Fruit fly (Drosophila melanogaster) whole organism: ENCODE results near the gene CG14443.

Experiments
- CG8478 ChIP-seq: fragments of >200 bp; optimal IDR thresholded peaks from 2 replicates; lab custom pipeline; 2018; ENCODE audit warnings: inconsistent platforms
- Dll ChIP-seq: fragments of >200 bp; optimal IDR thresholded peaks from 2 replicates; lab custom pipeline; 2017
- EcR ChIP-seq, 2 experiments: fragments of >200 bp; optimal IDR thresholded peaks; 2 replicates each; lab custom pipeline; 2017; ENCODE audit warnings: missing biosample characterization in 2 of 2, missing genetic modification characterization in 2 of 2, missing genetic modification reagents in 2 of 2
- pan ChIP-seq: fragments of >200 bp; optimal IDR thresholded peaks from 2 replicates; lab custom pipeline; 2017
- psq ChIP-seq: fragments of >200 bp; optimal IDR thresholded peaks from 2 replicates; lab custom pipeline; 2017
- usp ChIP-seq: fragments of >200 bp; optimal IDR thresholded peaks from 2 replicates; lab custom pipeline; 2017; ENCODE audit warnings: missing biosample characterization, missing genetic modification characterization, mixed read lengths

CG14443 gene

DNA sequence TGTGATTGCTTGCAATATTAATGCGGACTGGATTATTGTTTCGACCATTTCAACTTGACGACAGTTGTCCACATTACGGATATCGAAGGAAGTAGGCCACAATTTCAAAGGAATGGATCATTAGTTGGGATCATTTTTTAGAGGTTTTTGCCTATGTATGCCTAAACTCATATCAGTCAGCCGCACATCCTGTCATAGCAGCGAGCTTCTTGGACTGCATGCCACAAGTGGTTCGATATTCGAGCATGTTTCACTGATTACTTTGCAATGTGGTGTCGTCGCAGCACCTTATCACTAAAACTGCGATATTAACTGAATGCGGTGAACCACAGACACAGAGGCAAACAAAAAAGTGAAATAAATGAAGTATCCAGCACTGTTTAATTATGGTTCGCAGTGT is 30.2 kb downstream of the CG14443 start:
- no peak for TF ChIP-seq pan (lab: Kevin White, UChicago)
- no peak for TF ChIP-seq EcR (GFP tag; optimal IDR thresholded peaks at IDR 0.05; lab: Kevin White, UChicago)
- no peak for TF ChIP-seq usp (GFP tag; lab: Kevin White, UChicago)
- TF ChIP-seq Dll (lab: Kevin White, UChicago) = no peak
- no peak for TF ChIP-seq psq
- no peak for TF ChIP-seq CG8478 (lab: Kevin White, UChicago)

DNA sequence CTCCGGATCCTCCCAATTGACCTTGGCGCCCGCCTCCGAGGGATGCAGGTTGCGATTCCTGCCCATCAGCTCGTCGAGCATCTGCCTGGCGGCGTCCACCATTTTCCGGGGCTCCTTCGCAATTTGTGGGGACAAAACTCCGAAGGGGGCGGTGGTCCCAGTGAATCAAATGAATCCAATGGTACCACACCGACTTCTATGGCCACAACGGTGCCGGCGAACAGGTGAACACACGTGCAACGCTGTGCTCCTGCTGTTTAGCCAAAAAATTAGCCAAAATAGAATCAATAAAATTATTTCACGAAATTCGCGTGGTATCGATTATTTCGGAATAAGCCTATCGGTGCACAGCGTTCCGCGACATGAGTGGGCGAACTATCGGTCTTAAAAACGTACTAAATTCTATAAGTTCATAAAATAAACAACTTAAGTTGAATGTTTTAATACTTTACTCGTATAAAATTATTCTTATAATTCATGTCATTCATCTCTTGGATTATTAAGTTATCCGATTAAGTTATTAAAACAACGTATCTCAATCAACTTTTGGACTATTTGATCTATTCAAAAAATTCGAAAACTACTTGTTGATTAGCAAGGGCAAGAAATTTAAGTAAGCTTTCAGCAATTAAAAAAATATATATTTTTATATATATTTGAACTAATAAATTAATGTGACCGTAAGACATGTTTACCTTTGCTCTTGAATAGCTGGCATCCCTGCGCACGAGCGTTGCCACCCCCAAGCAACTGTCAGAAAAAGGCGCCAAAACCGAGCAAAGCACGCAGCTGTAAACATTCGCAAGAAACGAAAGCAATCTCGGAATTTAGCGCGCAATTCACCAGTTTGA is 40.1 kb downstream of the CG14443 start, which contains the start of the genes CG3198 and Mcm6:
Gene CG3198, minus strand, starts transcription at position 337 of the 851 bp plus-strand sequence.
Gene Mcm6, plus strand, starts transcription at position 751 of the 851 bp plus-strand sequence.
- TF ChIP-seq Dll (lab: Kevin White, UChicago) = no peak
- no peak for TF ChIP-seq EcR (GFP tag; optimal IDR thresholded peaks at IDR 0.05; lab: Kevin White, UChicago)
- TF ChIP-seq CG8478 (lab: Kevin White, UChicago) = no peak
- no peak for TF ChIP-seq psq
- no peak for TF ChIP-seq usp (GFP tag; lab: Kevin White, UChicago)
- no peak for TF ChIP-seq pan (lab: Kevin White, UChicago)

DNA sequence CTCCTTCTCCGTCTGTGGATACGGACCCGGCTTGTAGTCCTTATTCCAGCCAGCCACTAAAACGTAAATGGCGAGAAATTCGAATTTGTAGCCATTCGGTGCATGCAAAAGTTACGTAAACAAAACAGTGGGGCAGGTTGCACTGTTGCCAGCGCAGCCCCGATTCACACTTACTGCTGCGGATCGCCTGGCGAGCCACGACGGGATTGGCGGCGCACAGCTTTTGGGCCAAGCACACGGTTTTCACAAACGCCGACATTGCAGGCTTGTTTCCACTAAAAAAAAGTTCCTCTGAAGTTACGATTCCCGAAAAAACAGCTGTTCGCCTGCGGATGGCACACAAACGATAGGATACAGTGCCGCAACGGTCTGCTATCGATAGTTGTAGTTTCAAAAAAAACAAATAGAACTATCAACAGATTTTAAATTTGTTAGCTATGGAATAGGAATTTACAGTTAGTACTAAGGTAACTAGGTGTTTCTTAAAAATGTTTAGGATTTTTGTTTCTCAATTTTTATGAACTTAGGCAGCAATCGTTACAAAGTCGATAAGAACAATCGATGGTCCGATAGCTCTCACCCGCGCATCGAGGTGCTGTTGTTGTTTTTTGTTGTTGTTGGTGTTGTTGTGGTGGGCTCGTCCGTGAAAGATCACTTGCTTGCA is 44.2 kb downstream of the CG14443 start, which contains the start of gene Fum1:
Gene Fum1, plus strand, starts transcription at position 599 of the 664 bp plus-strand sequence.
- no peak for TF ChIP-seq pan (lab: Kevin White, UChicago)
- no peak for TF ChIP-seq psq
- TF ChIP-seq Dll (lab: Kevin White, UChicago) = no peak
- TF ChIP-seq usp (GFP tag; lab: Kevin White, UChicago) = no peak
- no peak for TF ChIP-seq EcR (GFP tag; optimal IDR thresholded peaks at IDR 0.05; lab: Kevin White, UChicago)
- no peak for TF ChIP-seq CG8478 (lab: Kevin White, UChicago)

DNA sequence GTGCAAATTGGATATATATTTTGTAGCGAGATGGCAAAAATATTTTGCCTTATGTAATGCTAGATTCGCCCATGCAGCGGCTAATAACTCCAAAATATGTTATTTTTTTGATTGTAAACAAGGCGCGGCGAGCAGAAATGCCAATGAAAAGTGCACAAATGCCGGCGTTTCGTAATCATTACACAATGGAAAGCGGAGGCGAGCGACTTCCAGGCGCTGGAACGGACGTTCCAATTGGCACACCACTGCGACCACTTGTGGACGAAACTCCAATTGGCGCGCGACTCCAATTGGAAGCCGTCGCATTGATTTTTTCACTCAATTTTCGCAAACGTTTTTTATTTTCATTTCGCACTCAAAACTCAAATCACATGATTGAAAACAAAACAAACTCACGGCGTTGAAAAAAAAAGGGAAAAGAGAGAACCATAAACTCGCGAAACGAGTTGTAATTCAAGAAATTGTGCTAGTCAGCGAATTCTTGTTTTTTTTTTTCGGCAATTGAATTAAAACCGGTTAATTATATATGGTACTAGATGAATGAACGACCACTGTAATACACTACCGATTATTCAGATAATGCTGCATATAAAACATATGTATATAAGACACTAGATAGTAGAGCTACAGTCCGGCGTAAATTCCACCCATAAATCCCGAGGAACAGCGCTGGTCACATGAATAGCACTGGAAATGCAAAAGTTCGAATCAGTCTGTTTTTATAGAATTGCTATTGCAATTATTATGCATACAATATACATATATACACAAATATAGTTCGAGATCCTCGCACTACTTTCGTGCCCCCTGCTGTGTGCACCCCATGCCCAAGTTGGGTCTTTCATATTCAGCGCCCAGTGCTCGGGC is 45.1 kb downstream of the CG14443 start, which contains the start of gene ND-ASHI:
Gene ND-ASHI, minus strand, starts transcription at position 484 of the 867 bp plus-strand sequence.
- TF ChIP-seq psq (no peak), EcR (GFP tag; optimal IDR thresholded peaks at IDR 0.05; lab: Kevin White, UChicago) (no peak), Dll (lab: Kevin White, UChicago) (no peak), usp (GFP tag; lab: Kevin White, UChicago) (no peak), CG8478 (lab: Kevin White, UChicago) (no peak), pan (lab: Kevin White, UChicago) (no peak)

DNA sequence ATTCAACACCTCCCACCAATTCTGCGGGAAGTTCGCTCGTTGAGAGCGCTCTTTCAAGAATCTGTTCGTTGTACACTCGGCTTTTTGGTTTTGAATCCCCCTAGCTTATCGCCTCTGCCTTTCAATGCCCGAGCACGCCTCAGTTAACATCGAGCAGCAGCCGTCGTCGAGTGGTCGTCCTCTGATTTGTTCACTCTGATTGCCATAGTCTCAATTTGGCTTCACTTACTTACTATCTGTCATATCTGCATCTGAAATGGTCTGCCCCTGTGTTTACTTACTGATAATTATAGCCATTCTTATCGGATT is 45.7 kb downstream of the CG14443 start:
- no peak for TF ChIP-seq pan (lab: Kevin White, UChicago)
- TF ChIP-seq usp (GFP tag; lab: Kevin White, UChicago) = no peak
- TF ChIP-seq EcR (GFP tag; optimal IDR thresholded peaks at IDR 0.05; lab: Kevin White, UChicago) = no peak
- TF ChIP-seq CG8478 (lab: Kevin White, UChicago) = no peak
- peak; percentile 16 for TF ChIP-seq Dll (lab: Kevin White, UChicago)
- no peak for TF ChIP-seq psq

DNA sequence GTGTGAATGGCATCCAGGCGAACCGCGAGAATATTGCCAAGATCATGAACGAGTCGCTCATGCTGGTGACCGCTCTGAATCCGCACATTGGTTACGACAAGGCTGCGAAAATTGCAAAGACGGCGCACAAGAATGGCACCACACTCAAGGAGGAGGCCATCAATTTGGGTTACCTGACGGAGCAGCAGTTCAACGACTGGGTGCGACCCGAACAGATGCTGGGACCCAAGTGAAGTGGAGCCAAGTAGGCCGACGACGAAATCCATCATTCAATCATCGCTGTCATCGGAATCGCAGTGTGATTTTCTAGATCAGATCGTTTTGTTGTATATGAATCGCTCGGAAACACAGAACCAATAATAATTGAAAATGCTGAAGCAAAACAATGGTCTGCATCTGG is 47.7 kb downstream of the CG14443 start, which contains the start of gene Fum2:
Gene Fum2, plus strand, starts transcription at position 301 of the 400 bp plus-strand sequence.
- no peak for TF ChIP-seq pan (lab: Kevin White, UChicago)
- no peak for TF ChIP-seq usp (GFP tag; lab: Kevin White, UChicago)
- TF ChIP-seq EcR (GFP tag; optimal IDR thresholded peaks at IDR 0.05; lab: Kevin White, UChicago) = no peak
- no peak for TF ChIP-seq CG8478 (lab: Kevin White, UChicago)
- no peak for TF ChIP-seq Dll (lab: Kevin White, UChicago)
- no peak for TF ChIP-seq psq

DNA sequence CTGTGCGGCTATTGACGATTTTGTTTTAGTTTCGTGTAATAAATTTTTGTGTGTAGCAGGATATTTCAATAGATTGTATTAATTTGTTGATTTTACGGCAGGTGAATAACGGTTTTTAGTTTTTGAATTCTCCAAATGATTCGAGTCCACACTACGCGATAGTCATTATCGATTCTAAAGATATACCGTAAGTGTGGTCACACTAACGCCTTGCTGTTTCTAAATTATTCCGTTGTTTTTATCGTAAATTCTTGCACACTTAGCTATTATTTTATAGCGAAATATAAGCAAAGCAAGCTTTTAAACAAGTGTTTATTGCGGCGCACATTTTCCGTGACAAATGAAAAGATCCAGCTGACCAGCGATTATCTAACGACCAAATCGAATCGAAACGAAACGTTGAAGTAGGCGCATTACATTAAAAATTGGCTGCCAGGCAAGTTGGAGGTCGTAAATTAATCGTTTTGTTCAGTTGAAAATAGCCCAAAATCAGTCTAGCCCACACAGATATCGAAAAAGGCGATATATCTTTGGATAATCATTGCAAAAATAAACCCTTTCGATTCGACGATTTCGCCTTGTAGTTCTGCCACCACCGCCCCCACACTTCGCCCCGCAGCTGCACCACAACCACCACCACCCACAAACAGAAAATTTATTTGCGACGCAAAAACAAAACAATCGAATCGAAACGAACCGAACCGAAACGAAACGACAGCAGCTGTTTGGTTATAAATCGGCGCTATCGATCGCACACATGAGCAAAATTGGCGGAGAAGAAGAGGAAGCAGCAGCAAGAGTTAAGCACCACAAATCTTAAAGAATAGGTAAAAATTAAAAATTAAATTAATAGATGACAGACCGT is 50.1 kb downstream of the CG14443 start, which contains the start of gene Pink1:
Gene Pink1, plus strand, starts transcription at position 164 of the 865 bp plus-strand sequence.
- TF ChIP-seq CG8478 (lab: Kevin White, UChicago) (no peak), pan (lab: Kevin White, UChicago) (no peak), usp (GFP tag; lab: Kevin White, UChicago) (no peak), Dll (lab: Kevin White, UChicago) (no peak), psq (no peak), EcR (GFP tag; optimal IDR thresholded peaks at IDR 0.05; lab: Kevin White, UChicago) (no peak)
